Worm (Caenorhabditis elegans) whole organism, dauer: Measurements from ENCODE around the gene C50F4.9.

Source experiments
- unc-62 ChIP-seq: sonication (generic microtip); optimal IDR thresholded peaks from 2 replicates; lab custom pipeline; 2017; ENCODE audit warnings: missing biosample characterization, missing genetic modification reagents, missing genetic modification characterization

C50F4.9 gene

ce11 chrV:9496742-9497141 is 27.3 kb downstream of the C50F4.9 start, which contains the start of gene gsnl-1:
Gene gsnl-1, plus strand, starts transcription at chrV:9497042.
- no peak for TF ChIP-seq unc-62 (GFP tag; lab: Kevin White, UChicago)

- TF ChIP-seq unc-62 (GFP tag; lab: Kevin White, UChicago): no peak
Observed at ce11 chrV:9492460-9492859, 31.5 kb downstream of the C50F4.9 start.

- no peak for TF ChIP-seq unc-62 (GFP tag; lab: Kevin White, UChicago)
Observed at ce11 chrV:9491440-9492160, 32.4 kb downstream of the C50F4.9 start, which contains the start of gene K06A4.7. Gene K06A4.7, minus strand, starts transcription at chrV:9491490.

ce11 chrV:9489411-9489810 is 34.6 kb downstream of the C50F4.9 start, which contains the start of gene K06A4.10:
Gene K06A4.10, minus strand, starts transcription at chrV:9489800.
- TF ChIP-seq unc-62 (GFP tag; lab: Kevin White, UChicago): no peak

- TF ChIP-seq unc-62 (GFP tag; lab: Kevin White, UChicago): no peak
Observed at ce11 chrV:9485508-9485907, 38.5 kb downstream of the C50F4.9 start.

ce11 chrV:9483738-9484256 is 40.2 kb downstream of the C50F4.9 start, which contains the start of gene K06A4.2:
Gene K06A4.2, plus strand, starts transcription at chrV:9484206.
- no peak for TF ChIP-seq unc-62 (GFP tag; lab: Kevin White, UChicago)

ce11 chrV:9480566-9480965 is 43.4 kb downstream of the C50F4.9 start, which contains the start of gene K06A4.6:
Gene K06A4.6, minus strand, starts transcription at chrV:9480666.
- TF ChIP-seq unc-62 (GFP tag; lab: Kevin White, UChicago): no peak

ce11 chrV:9477863-9478262 is 46.1 kb downstream of the C50F4.9 start, which contains the start of gene nas-3:
Gene nas-3, plus strand, starts transcription at chrV:9478163.
- no peak for TF ChIP-seq unc-62 (GFP tag; lab: Kevin White, UChicago)

ce11 chrV:9473924-9474323 is 50.1 kb downstream of the C50F4.9 start:
- no peak for TF ChIP-seq unc-62 (GFP tag; lab: Kevin White, UChicago)
